Worm (Caenorhabditis elegans): Measurements from ENCODE around the gene zmp-3.

The zmp-3 gene

DNA sequence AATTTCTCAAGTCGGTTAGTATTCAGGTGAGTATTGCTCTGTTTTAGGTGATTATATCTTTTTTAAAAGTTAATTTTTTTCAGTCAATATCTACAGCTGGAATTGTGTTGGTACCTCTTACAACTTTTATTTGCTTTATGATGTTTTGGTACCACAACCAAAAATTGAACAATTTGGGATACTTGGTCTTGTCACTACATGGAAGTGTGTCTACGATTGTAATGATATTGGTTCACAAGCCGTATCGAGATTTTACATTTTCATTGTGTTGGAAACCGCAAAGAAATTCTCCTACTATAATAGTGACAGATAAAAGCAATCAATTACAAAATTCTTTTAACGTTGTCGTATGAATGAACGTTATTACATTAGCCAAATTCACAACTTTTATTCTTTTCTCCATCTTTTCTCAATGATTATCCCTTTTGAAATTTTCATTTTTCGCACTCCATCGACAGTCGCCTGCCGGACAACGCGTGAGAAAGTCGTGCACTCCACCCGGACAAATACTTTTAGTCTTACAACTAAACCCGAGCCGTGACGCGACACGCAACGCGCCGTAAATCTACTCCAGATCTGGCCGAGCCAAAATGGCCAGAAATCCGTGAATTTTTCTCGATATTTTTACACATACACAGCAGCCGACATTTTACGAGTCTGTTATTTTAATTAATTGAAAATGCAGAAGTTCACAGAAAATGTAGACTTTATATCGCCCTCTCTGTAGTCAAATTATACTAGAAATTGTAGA lies 37.5 kb downstream of the zmp-3 start:
- no peak for TF ChIP-seq unc-62 (GFP tag; optimal IDR thresholded peaks at IDR 0.05)

DNA sequence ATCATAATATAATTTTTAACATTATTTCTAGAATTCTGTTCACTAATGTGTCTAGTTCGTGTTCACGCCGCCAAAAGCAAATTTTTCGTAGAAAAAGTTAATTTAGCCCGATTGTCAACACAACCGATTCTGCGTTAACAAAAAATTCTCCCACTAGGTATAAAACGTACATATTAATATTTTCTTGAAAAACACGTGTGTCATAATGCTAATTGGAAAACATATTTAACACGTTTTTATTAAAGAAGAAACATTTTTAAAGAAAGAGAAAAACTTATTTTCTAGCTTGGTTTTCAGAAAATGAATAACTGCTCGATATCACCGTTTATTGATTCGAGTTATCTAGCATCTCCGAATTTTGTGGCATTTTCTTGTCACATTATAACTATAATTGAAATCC lies 39.3 kb downstream of the zmp-3 start, which contains the start of gene srh-243:
Gene srh-243, plus strand, starts transcription at position 301 of the 400 bp plus-strand sequence.
- TF ChIP-seq unc-62 (GFP tag; optimal IDR thresholded peaks at IDR 0.05) = no peak

DNA sequence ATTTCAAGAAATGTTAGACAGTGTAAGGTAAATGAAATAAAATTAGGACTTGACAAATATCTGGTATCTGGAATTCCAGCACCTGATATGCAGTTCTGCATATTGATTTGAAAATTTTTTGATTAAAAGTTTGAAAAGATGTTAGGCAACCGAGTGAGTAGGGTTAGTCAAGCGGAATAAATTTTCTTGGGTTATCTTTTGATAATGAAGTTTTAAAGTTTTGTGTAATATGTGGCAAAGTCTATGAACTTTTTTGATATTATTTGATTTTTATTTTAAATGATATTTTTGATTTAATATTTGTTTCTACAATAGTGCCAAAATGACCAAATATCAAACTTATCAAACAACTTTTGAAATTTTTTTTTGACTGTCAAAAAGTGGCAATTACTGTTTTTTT lies 39.9 kb downstream of the zmp-3 start, which contains the start of gene srh-241:
Gene srh-241, minus strand, starts transcription at position 101 of the 400 bp plus-strand sequence.
- no peak for TF ChIP-seq unc-62 (GFP tag; optimal IDR thresholded peaks at IDR 0.05)

DNA sequence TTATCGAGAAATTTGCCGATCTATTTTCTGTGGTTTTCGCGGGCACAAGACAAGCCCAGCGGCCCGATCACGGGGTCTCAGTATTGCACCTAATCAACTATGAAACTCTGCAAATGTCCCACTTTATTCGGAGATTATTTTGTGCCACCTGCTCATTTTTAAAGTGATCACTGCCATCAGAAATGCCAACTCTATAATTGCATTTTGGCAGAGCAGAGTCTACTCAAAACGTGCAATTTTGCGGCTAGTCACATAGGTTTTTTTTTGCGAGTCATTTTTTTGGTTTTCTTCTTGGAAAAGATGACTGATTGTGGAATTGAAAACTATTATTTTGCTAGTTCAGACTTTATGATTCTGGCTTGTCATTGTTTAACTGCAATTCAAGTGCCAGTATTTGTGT lies 44.5 kb downstream of the zmp-3 start, which contains the start of gene srh-240:
Gene srh-240, plus strand, starts transcription at position 301 of the 400 bp plus-strand sequence.
- TF ChIP-seq unc-62 (GFP tag; optimal IDR thresholded peaks at IDR 0.05) = no peak

DNA sequence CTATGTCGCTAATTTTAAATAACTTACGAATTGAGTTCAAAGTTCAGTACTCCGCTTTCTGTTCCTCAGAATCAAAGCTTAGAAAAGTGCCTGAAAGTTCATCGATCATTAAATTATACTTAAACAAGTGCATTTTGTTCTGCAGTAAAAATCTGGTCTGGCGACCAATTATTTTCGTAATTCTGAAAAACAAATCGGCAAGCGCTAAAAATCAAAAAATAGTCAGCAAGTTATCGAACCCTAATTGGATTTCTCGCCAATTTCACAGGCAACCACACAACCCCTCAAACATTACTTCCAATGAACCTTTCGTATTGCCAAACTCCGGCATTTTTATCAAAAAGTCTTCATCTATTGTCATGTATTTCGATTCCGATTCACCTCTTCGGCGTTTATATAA lies 46.4 kb downstream of the zmp-3 start, which contains the start of gene srh-272:
Gene srh-272, plus strand, starts transcription at position 301 of the 400 bp plus-strand sequence.
- no peak for TF ChIP-seq unc-62 (GFP tag; optimal IDR thresholded peaks at IDR 0.05)

DNA sequence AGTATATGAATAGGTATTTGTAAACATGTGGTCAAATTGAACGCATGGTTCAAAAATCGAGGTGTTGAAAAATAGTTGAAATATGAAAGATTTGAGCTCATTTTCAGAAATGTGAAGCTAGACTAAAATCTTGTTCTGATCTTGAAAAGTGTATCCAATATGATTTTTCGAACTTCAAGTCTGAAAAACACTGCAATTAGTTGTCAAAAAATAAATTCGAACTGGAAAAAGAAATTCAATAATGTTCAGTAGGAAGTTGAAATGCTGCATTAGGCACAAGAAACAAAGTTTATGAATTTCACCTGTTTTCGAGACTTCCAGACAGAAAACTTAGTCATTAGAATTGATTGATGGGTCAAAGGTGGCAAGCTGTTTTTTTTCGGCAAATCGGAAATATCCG lies 47.9 kb downstream of the zmp-3 start, which contains the start of gene srh-270:
Gene srh-270, minus strand, starts transcription at position 101 of the 400 bp plus-strand sequence.
- TF ChIP-seq unc-62 (GFP tag; optimal IDR thresholded peaks at IDR 0.05) = no peak

DNA sequence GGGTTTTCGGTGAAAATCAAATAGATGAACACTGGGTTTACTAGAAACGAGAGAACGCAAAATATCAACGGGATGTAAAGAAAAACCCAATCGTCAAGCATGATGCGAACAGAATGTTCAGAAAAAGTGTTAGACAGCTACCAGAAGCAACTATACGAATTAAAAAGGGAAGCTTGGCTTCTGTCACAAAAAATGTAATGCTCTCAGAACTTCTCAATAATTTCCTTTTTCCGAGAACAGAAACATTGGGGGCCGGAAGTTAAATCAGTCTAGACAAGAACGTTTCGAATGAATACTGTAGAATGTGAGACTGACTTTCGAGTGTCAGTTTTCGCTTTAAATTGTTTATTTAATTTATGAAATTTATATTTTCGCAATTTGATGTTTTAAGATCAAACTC lies 49.7 kb downstream of the zmp-3 start, which contains the start of gene srj-54:
Gene srj-54, minus strand, starts transcription at position 101 of the 400 bp plus-strand sequence.
- TF ChIP-seq unc-62 (GFP tag; optimal IDR thresholded peaks at IDR 0.05) = no peak

DNA sequence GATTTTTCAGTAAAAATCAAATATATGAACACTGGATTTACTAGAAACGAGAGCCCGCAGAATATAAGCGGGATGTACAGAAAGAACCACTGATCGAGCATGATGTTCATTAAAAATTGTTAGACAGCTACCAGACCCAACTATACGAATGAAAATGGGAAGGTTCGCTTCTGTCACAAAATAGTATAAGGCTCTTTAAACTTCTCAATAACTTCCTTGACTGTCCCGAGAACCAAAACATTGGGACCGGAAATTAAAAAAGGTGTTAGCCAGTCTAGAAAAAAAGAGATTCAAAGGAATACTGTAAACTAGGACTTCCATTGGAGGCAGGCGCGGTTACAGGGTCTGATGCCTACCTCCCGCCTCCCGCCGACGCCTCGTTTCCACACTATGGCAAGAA lies 51.6 kb downstream of the zmp-3 start, which contains the start of gene srj-55:
Gene srj-55, minus strand, starts transcription at position 101 of the 400 bp plus-strand sequence.
- TF ChIP-seq unc-62 (GFP tag; optimal IDR thresholded peaks at IDR 0.05) = no peak
